Fruit fly (Drosophila melanogaster): Measurements from ENCODE around the gene yip2.

Gene yip2

DNA sequence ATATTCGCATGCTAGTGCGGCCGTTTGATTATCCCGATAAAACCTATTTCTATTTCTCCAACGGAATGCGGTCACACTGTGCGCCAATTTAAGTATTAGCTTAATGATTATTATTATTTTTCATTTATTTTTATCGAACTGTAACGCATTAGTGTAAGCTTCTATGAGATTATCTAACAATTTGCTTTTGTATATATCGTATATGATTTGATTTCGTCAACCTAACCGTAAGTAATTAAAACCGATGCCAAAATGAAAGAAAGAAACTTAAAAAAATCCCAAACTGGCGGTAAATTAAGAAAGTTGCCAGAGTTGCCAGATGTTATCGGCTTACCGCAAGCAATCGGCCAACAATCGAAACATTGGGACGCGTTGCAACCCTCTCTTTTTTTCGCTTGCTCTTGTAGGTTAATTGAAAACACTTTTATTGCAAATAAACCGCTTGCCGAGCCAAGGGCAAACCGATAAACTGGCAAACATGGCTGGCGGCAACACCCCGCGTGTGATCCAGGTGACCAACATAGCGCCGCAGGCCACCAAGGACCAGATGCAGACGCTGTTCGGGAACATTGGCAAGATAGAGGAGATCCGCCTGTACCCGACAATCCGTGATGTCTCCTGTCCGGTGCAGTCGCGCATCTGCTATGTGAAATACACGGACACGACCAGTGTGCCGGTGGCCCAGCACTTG lies 2.3 kb upstream of the yip2 start, which contains the start of the genes Etl1 and Srp54:
Gene Etl1 (minus strand): TSS at position 39 of the 691 bp plus-strand sequence.
Gene Srp54 (plus strand): TSS at position 342 of the 691 bp plus-strand sequence.
- TF ChIP-seq noc (tag; optimal IDR thresholded peaks at IDR 0.05) = no peak

dm6 chr2L:9918020-9918959 lies 3.2 kb downstream of the yip2 start, which contains the start of the genes CG5885 and CG4598:
Gene CG5885 (minus strand): TSS chr2L:9918330.
Gene CG4598 (plus strand): TSS chr2L:9918618.
- TF ChIP-seq noc (tag; optimal IDR thresholded peaks at IDR 0.05) = peak; percentile 68

dm6 chr2L:9919218-9919617 lies 4.2 kb downstream of the yip2 start:
- TF ChIP-seq noc (tag; optimal IDR thresholded peaks at IDR 0.05) = no peak

DNA sequence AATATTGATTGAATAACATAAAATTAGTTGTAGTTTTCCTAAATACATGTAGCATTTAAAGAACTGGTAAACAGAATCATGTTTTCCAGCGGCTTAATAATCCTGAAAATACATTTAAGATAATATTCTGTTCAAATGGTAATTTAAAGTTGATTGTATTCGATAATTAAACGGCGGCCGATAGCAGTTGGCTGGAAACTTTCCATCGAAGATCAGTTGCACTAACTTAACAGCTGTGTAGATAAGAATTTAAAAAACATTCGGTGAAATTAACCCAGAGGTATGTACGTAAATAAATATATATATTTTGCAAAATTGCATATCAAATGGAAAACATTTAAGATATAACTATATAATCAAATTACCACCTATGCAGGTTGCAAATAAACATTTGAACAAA lies 4.9 kb downstream of the yip2 start, which contains the start of gene CG4594:
Gene CG4594 (plus strand): TSS at position 212 of the 400 bp plus-strand sequence.
- no peak for TF ChIP-seq noc (tag; optimal IDR thresholded peaks at IDR 0.05)

- TF ChIP-seq noc (tag; optimal IDR thresholded peaks at IDR 0.05) = no peak
Observed at dm6 chr2L:9921401-9921800, 6.3 kb downstream of the yip2 start, which contains the start of gene CG4592. Gene CG4592 (plus strand): TSS chr2L:9921633.

dm6 chr2L:9924765-9925164 lies 9.7 kb downstream of the yip2 start, which contains the start of the genes TbCMF46 and CG42366:
Gene TbCMF46 (minus strand): TSS chr2L:9924865.
Gene CG42366 (plus strand): TSS chr2L:9925161.
- no peak for TF ChIP-seq noc (tag; optimal IDR thresholded peaks at IDR 0.05)

dm6 chr2L:9930280-9930679 lies 15.2 kb downstream of the yip2 start, which contains the start of gene CG42367:
Gene CG42367 (plus strand): TSS chr2L:9930580.
- no peak for TF ChIP-seq noc (tag; optimal IDR thresholded peaks at IDR 0.05)

dm6 chr2L:9933063-9933462 lies 18.0 kb downstream of the yip2 start, which contains the start of gene Cpr30F:
Gene Cpr30F (minus strand): TSS chr2L:9933163.
- TF ChIP-seq noc (tag; optimal IDR thresholded peaks at IDR 0.05) = no peak

DNA sequence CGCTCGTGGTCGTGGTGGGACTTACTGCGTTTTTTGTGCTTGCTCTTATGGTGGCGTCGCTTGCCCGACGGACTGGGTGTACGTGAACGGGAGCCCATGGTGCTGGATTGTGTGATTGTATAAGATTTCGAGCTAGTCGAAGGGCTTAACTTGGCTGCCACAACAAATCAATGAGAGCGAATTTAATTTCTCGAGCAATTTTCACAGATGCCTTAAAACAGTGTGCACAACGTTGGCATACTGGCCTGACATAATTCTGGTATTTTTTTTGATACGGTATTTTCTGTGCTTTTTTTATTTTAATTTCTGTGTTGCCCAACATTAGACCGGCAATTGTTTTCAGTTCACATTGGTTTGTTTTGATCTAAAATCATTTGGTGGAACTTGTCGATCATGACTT lies 22.9 kb downstream of the yip2 start, which contains the start of gene Arglu1:
Gene Arglu1 (minus strand): TSS at position 227 of the 400 bp plus-strand sequence.
- TF ChIP-seq noc (tag; optimal IDR thresholded peaks at IDR 0.05) = no peak

DNA sequence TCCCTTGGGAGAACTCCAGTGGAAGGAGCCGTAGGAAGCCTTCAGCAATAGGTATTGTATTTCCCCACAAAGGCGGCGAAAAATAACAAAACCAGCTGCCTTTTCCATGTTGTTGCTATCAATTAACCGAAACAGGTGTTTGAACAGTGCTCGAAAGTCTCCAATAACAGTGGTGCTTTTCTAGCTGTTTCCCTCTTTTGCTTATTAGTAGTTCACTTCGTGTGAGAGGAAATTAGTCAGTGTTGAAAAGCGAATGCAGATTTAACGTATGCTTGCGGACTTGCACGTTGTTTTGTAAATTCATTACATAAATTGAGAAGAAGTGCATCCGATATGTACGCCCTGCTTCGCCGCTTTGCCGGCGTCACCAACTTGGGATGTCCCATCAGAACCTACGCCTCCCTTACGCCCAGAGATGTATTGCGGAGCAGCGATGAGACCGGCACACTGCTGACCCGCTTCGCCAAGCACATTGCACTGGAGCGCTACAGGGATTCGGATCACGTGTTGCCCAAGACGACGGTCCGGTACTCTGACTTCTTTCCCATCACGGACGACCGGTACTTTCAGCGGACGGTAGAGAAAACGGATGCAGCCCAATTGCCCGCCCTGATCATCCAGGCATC lies 23.7 kb downstream of the yip2 start, which contains the start of the genes Datp and CG4619:
Gene Datp (minus strand): TSS at position 160 of the 626 bp plus-strand sequence.
Gene CG4619 (plus strand): TSS at position 233 of the 626 bp plus-strand sequence.
- peak; percentile 43 for TF ChIP-seq noc (tag; optimal IDR thresholded peaks at IDR 0.05)

dm6 chr2L:9943521-9943920 lies 28.5 kb downstream of the yip2 start:
- peak; percentile 61 for TF ChIP-seq noc (tag; optimal IDR thresholded peaks at IDR 0.05)

DNA sequence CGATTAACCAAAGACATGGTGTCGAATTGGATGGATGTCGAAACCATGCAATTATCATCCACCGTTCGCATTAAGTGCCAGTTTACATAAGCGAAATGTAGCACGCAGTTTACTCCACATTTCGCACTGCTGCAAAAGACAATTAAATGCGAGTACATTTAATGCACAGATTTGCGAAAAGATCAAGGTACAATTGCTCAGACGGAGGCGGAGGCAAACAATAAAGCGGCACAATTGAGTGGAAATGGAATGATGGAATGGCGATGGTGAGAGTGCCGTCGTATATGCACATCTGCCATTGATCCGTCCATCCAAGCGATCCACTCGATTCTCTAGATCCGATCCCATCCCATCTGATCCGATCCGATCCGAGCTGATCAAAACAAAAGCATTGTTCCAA lies 30.0 kb downstream of the yip2 start:
- no peak for TF ChIP-seq noc (tag; optimal IDR thresholded peaks at IDR 0.05)

dm6 chr2L:9946051-9946450 lies 31.0 kb downstream of the yip2 start:
- no peak for TF ChIP-seq noc (tag; optimal IDR thresholded peaks at IDR 0.05)

DNA sequence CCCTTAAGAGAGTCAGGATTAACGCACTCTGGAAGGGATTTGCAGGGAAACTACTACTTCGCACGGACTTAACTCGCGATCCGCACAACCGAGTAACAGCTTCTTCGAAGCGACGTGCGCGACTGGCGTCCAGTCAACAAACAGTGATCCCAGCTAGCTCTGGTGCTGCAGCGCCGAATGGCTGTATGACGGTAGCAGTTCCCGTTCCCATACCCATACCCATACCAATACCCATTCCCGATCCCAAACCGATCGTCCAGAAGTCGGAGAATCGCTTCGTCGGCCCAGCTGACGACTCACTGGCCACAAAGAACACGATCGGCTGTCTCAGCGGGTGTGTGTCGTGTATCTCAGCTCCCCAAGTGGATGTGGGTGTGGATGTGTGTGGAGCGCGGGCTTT lies 32.2 kb downstream of the yip2 start, which contains the start of gene CG5853:
Gene CG5853 (minus strand): TSS at position 384 of the 400 bp plus-strand sequence.
- TF ChIP-seq noc (tag; optimal IDR thresholded peaks at IDR 0.05) = peak; percentile 56
